Fruit fly (Drosophila melanogaster) whole organism, embryonic: ENCODE data around the gene CG5541.

Source experiments
- ATbp ChIP-seq: fragments of 200-800 bp; sonication (Bioruptor generic); optimal IDR thresholded peaks from 2 replicates; lab custom pipeline; 2017; ENCODE audit warnings: missing biosample characterization, mild to moderate bottlenecking, missing genetic modification characterization, missing genetic modification reagents
- Bteb2 ChIP-seq: fragments of 200-800 bp; sonication (Bioruptor generic); optimal IDR thresholded peaks from 2 replicates; lab custom pipeline; 2016; ENCODE audit warnings: missing biosample characterization, missing genetic modification characterization
- CG10543 ChIP-seq: fragments of 200-800 bp; sonication (Bioruptor generic); optimal IDR thresholded peaks from 3 replicates; lab custom pipeline; 2017; ENCODE audit warnings: missing biosample characterization, mild to moderate bottlenecking, missing genetic modification characterization, moderate library complexity
- CG11456 ChIP-seq: fragments of 200-800 bp; sonication (Bioruptor generic); IDR thresholded peaks from 3 replicates; pipeline ENCODE4 v1.3.6; 2022; ENCODE audit warnings: missing biosample characterization, missing genetic modification characterization
- CG11696 ChIP-seq: fragments of 200-800 bp; sonication (Bioruptor generic); IDR thresholded peaks from 2 replicates; pipeline ENCODE4 v1.3.6; 2022; ENCODE audit warnings: missing biosample characterization, missing genetic modification characterization
- CG15073 ChIP-seq: fragments of 200-800 bp; sonication (Bioruptor generic); optimal IDR thresholded peaks from 2 replicates; lab custom pipeline; 2016; ENCODE audit warnings: missing biosample characterization, missing genetic modification characterization
- CG15514 ChIP-seq: fragments of 200-800 bp; sonication (Bioruptor generic); optimal IDR thresholded peaks from 3 replicates; lab custom pipeline; 2017; ENCODE audit warnings: missing biosample characterization, missing genetic modification characterization, mild to moderate bottlenecking, moderate library complexity, missing genetic modification reagents
- CG15696 ChIP-seq: fragments of 200-800 bp; sonication (Bioruptor generic); optimal IDR thresholded peaks from 2 replicates; lab custom pipeline; 2019; ENCODE audit warnings: missing biosample characterization, mild to moderate bottlenecking, missing genetic modification characterization, moderate library complexity
- CG18599 ChIP-seq: fragments of 200-800 bp; sonication (Bioruptor generic); optimal IDR thresholded peaks from 3 replicates; lab custom pipeline; 2017; ENCODE audit warnings: missing biosample characterization, missing genetic modification characterization, mild to moderate bottlenecking, moderate library complexity, missing genetic modification reagents
- CG2889 ChIP-seq: fragments of 200-800 bp; sonication (Bioruptor generic); IDR thresholded peaks from 3 replicates; pipeline ENCODE4 v1.3.6; 2022; ENCODE audit warnings: missing biosample characterization, missing genetic modification characterization
- CG31441 ChIP-seq: fragments of 200-800 bp; sonication (Bioruptor generic); IDR thresholded peaks from 2 replicates; pipeline ENCODE4 v1.3.6; 2022; ENCODE audit warnings: missing biosample characterization, missing genetic modification characterization
- CG34376 ChIP-seq: fragments of 200-800 bp; sonication (Bioruptor generic); optimal IDR thresholded peaks from 2 replicates; lab custom pipeline; 2018; ENCODE audit warnings: missing biosample characterization, mild to moderate bottlenecking, missing genetic modification characterization
- CG3726 ChIP-seq: fragments of 200-800 bp; sonication (Bioruptor generic); IDR thresholded peaks from 3 replicates; pipeline ENCODE4, ENCODE4 v1.3.6; 2022; ENCODE audit warnings: missing biosample characterization, missing genetic modification characterization
- D ChIP-seq, 2 experiments: fragments of 200-800 bp in 1 of 2; fragments of >200 bp in 1 of 2; sonication (Bioruptor generic) in 1 of 2; optimal IDR thresholded peaks; 2 replicates in 1 of 2; 3 replicates in 1 of 2; lab custom pipeline; 2017; ENCODE audit warnings: mild to moderate bottlenecking in 1 of 2, missing biosample characterization in 1 of 2, missing genetic modification characterization in 1 of 2, missing genetic modification reagents in 1 of 2
- Dbx ChIP-seq: fragments of 200-800 bp; sonication (Bioruptor generic); IDR thresholded peaks from 3 replicates; pipeline ENCODE4 v1.3.6; 2022; ENCODE audit warnings: missing biosample characterization, missing genetic modification characterization
- Dfd ChIP-seq, 2 experiments: fragments of >200 bp; optimal IDR thresholded peaks; 2 replicates each; lab custom pipeline; 2017; ENCODE audit warnings: missing biosample characterization in 2 of 2, missing genetic modification characterization in 2 of 2
- Drgx ChIP-seq: fragments of 200-800 bp; sonication (Bioruptor generic); IDR thresholded peaks from 2 replicates; pipeline ENCODE4 v1.3.6; 2022; ENCODE audit warnings: missing biosample characterization, missing genetic modification characterization
- HLH54F ChIP-seq: fragments of 200-800 bp; sonication (Bioruptor generic); optimal IDR thresholded peaks from 3 replicates; lab custom pipeline; 2016; ENCODE audit warnings: missing biosample characterization, missing genetic modification characterization
- Hmr ChIP-seq: fragments of 200-800 bp; sonication (Bioruptor generic); optimal IDR thresholded peaks from 3 replicates; lab custom pipeline; 2017; ENCODE audit warnings: mild to moderate bottlenecking, missing biosample characterization, missing genetic modification reagents, missing genetic modification characterization
- Hr78 ChIP-seq, 2 experiments: fragments of 200-800 bp in 1 of 2; fragments of >200 bp in 1 of 2; sonication (Bioruptor generic) in 1 of 2; optimal IDR thresholded peaks; 2 replicates each; lab custom pipeline; 2017 to 2019; ENCODE audit warnings: missing biosample characterization in 2 of 2, missing genetic modification characterization in 2 of 2, mild to moderate bottlenecking in 1 of 2, moderate library complexity in 1 of 2
- Med ChIP-seq: fragments of 200-800 bp; sonication (Bioruptor generic); peaks from one replicate; lab custom pipeline; 2016; ENCODE audit warnings: missing biosample characterization, missing genetic modification characterization, mild to moderate bottlenecking, inconsistent platforms, moderate library complexity
- Nf-YB ChIP-seq: fragments of 200-800 bp; sonication (Bioruptor generic); optimal IDR thresholded peaks from 3 replicates; lab custom pipeline; 2019; ENCODE audit warnings: missing biosample characterization, mild to moderate bottlenecking, missing genetic modification characterization, moderate library complexity
- Pdp1 ChIP-seq, 2 experiments: fragments of 200-800 bp; sonication (Bioruptor generic); optimal IDR thresholded peaks; 3 replicates each; lab custom pipeline; 2016; ENCODE audit warnings: missing biosample characterization in 2 of 2, missing genetic modification characterization in 2 of 2, mild to moderate bottlenecking in 1 of 2, moderate library complexity in 1 of 2
- Poxn ChIP-seq: fragments of 200-800 bp; sonication (Bioruptor generic); IDR thresholded peaks from 2 replicates; pipeline ENCODE4 v1.3.6; 2022; ENCODE audit warnings: missing biosample characterization, missing genetic modification characterization
- Rfx ChIP-seq: fragments of 200-800 bp; sonication (Bioruptor generic); IDR thresholded peaks from 2 replicates; pipeline ENCODE4 v1.3.6; 2022; ENCODE audit warnings: missing biosample characterization, missing genetic modification characterization
- Six4 ChIP-seq: fragments of 200-800 bp; sonication (Bioruptor generic); optimal IDR thresholded peaks from 2 replicates; lab custom pipeline; 2016; ENCODE audit warnings: missing biosample characterization, missing genetic modification characterization
- Usf ChIP-seq: fragments of 200-800 bp; sonication (Bioruptor generic); optimal IDR thresholded peaks from 2 replicates; lab custom pipeline; 2017; ENCODE audit warnings: missing genotype, missing biosample characterization, missing genetic modification characterization
- ac ChIP-seq: fragments of 200-800 bp; sonication (Bioruptor generic); optimal IDR thresholded peaks from 3 replicates; lab custom pipeline; 2017; ENCODE audit warnings: missing biosample characterization, mild to moderate bottlenecking, missing genetic modification characterization
- al ChIP-seq: fragments of 200-800 bp; sonication (Bioruptor generic); IDR thresholded peaks from 2 replicates; pipeline ENCODE4 v1.3.6; 2022; ENCODE audit warnings: missing biosample characterization, missing genetic modification characterization
- btn ChIP-seq: fragments of 200-800 bp; sonication (Bioruptor generic); optimal IDR thresholded peaks from 2 replicates; lab custom pipeline; 2016; ENCODE audit warnings: missing biosample characterization, missing genetic modification characterization
- crol ChIP-seq: fragments of 200-800 bp; sonication (Bioruptor generic); IDR thresholded peaks from 2 replicates; pipeline ENCODE4 v1.3.6; 2022; ENCODE audit warnings: missing biosample characterization, missing genetic modification characterization
- ftz-f1 ChIP-seq: fragments of 200-800 bp; sonication (Bioruptor generic); optimal IDR thresholded peaks from 2 replicates; lab custom pipeline; 2016; ENCODE audit warnings: missing biosample characterization, missing genetic modification characterization
- grn ChIP-seq: fragments of 200-800 bp; sonication (Bioruptor generic); optimal IDR thresholded peaks from 3 replicates; lab custom pipeline; 2017; ENCODE audit warnings: missing biosample characterization, missing genetic modification characterization
- gro ChIP-seq: fragments of 200-800 bp; sonication (Bioruptor generic); optimal IDR thresholded peaks from 2 replicates; lab custom pipeline; 2016; ENCODE audit warnings: missing biosample characterization, missing genetic modification characterization
- gt ChIP-seq: fragments of 200-800 bp; sonication (Bioruptor generic); IDR thresholded peaks from 2 replicates; pipeline ENCODE4 v1.3.6; 2022; ENCODE audit warnings: missing biosample characterization, missing genetic modification characterization
- jigr1 ChIP-seq: fragments of 200-800 bp; sonication (Bioruptor generic); IDR thresholded peaks from 3 replicates; pipeline ENCODE4 v1.3.6; 2022; ENCODE audit warnings: missing biosample characterization, missing genetic modification characterization
- lbe ChIP-seq: fragments of 200-800 bp; sonication (Bioruptor generic); optimal IDR thresholded peaks from 2 replicates; lab custom pipeline; 2016; ENCODE audit warnings: missing biosample characterization, mild to moderate bottlenecking, missing genetic modification characterization
- mirr ChIP-seq: fragments of 200-800 bp; sonication (Bioruptor generic); optimal IDR thresholded peaks from 3 replicates; lab custom pipeline; 2018; ENCODE audit warnings: missing biosample characterization, mild to moderate bottlenecking, missing genetic modification characterization
- nom ChIP-seq: fragments of 200-800 bp; sonication (Bioruptor generic); optimal IDR thresholded peaks from 2 replicates; lab custom pipeline; 2017; ENCODE audit warnings: missing biosample characterization, missing genetic modification characterization, mild to moderate bottlenecking, moderate library complexity, missing genetic modification reagents
- p53 ChIP-seq: fragments of 200-800 bp; sonication (Bioruptor generic); optimal IDR thresholded peaks from 2 replicates; lab custom pipeline; 2016; ENCODE audit warnings: missing biosample characterization, missing genetic modification characterization
- pan ChIP-seq, 4 experiments: fragments of >200 bp in 3 of 4; fragments of 200-800 bp in 1 of 4; sonication (Bioruptor generic) in 1 of 4; optimal IDR thresholded peaks in 3 of 4; IDR thresholded peaks in 1 of 4; 2 replicates each; pipeline versions ENCODE4 v1.3.6 to Lab custom; 2017 to 2022; ENCODE audit warnings: missing biosample characterization in 2 of 4, missing genetic modification characterization in 2 of 4, mixed read lengths in 1 of 4
- ranshi ChIP-seq: fragments of 200-800 bp; sonication (Bioruptor generic); IDR thresholded peaks from 2 replicates; pipeline ENCODE4 v1.3.6; 2022; ENCODE audit warnings: missing biosample characterization, missing genetic modification characterization
- sens ChIP-seq: fragments of 200-800 bp; sonication (Bioruptor generic); peaks from one replicate; lab custom pipeline; 2016; ENCODE audit warnings: missing biosample characterization, missing genetic modification characterization
- sob ChIP-seq: fragments of 200-800 bp; sonication (Bioruptor generic); IDR thresholded peaks from 2 replicates; pipeline ENCODE4 v1.3.6; 2022; ENCODE audit warnings: missing biosample characterization, missing genetic modification characterization
- ssp ChIP-seq: fragments of 200-800 bp; sonication (Bioruptor generic); IDR thresholded peaks from 2 replicates; pipeline ENCODE4 v1.3.6; 2022; ENCODE audit warnings: missing biosample characterization, missing genetic modification characterization
- stc ChIP-seq: fragments of 200-800 bp; sonication (Bioruptor generic); IDR thresholded peaks from 2 replicates; pipeline ENCODE4 v1.3.6; 2022; ENCODE audit warnings: missing biosample characterization, missing genetic modification characterization
- sug ChIP-seq: fragments of 200-800 bp; optimal IDR thresholded peaks from 2 replicates; lab custom pipeline; 2019; ENCODE audit warnings: missing biosample characterization, mild to moderate bottlenecking, missing genetic modification characterization, moderate library complexity
- tna ChIP-seq: fragments of 200-800 bp; sonication (Bioruptor generic); IDR thresholded peaks from 2 replicates; pipeline ENCODE4 v1.3.6; 2022; ENCODE audit warnings: missing biosample characterization, missing genetic modification characterization; ENCODE audit not compliant: partially characterized antibody
- unc-4 ChIP-seq: fragments of 200-800 bp; sonication (Bioruptor generic); IDR thresholded peaks from 2 replicates; pipeline ENCODE4 v1.3.6; 2022; ENCODE audit warnings: missing biosample characterization, missing genetic modification characterization; ENCODE audit not compliant: partially characterized antibody

CG5541 gene

DNA sequence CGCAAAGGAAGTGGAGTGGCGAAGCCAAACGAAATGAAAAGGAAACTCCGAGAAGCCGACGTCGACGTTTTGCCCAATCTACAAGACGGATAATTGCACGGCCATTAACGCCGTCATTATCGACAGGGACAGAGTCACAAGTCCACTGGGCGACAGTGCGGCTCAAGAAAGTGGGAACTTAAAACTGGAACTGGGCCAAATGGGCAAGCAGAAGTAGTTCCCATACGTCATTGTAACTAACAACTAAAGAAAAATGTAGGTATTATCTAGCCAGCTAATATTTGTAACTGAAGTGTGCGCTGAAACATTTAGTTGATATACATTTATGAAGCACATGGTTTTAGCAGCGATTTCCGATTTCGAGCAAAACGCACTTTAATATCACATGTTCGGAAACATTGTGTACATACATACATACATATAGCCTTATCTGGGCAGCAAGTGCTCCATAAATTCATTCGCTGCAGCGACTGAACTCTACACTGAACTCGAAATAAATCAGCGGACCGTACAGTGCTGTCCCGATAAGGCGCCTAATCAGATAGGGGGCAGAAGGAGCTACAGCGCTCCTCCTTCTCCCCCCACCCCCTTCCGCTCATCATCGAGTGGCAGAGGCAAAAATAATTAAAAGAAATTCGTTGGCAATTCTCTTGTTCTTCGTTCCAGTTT lies 27.0 kb downstream of the CG5541 start:
- no peak for TF ChIP-seq btn (GFP tag; lab: Kevin White, UChicago)
- TF ChIP-seq grn (GFP tag; lab: Kevin White, UChicago), result peak; percentile 62
- no peak for TF ChIP-seq Bteb2 (GFP tag; lab: Kevin White, UChicago)
- TF ChIP-seq Med (GFP tag; lab: Kevin White, UChicago), result peak; percentile 2
- TF ChIP-seq Drgx, result peak; percentile 42; the same call in 1 of the 2 replicates
- TF ChIP-seq Poxn, result no peak
- TF ChIP-seq CG10543 (GFP tag; lab: Kevin White, UChicago), result peak; percentile 18
- TF ChIP-seq CG11696 (GFP tag; lab: Robert Waterston, UW), result peak; percentile 34; the same call in 1 of the 2 replicates
- no peak for TF ChIP-seq ssp (GFP tag; lab: Robert Waterston, UW)
- TF ChIP-seq jigr1 (GFP tag; lab: Robert Waterston, UW), result no peak
- TF ChIP-seq pan (optimal IDR thresholded peaks at IDR 0.05; lab: Kevin White, UChicago), result no peak
- no peak for TF ChIP-seq pan (GFP tag; optimal IDR thresholded peaks at IDR 0.05 in 1 of 2, IDR thresholded peaks at IDR 0.05 in 1 of 2)
- TF ChIP-seq tna (GFP tag; lab: Robert Waterston, UW), result no peak
- TF ChIP-seq ranshi, result no peak
- no peak for TF ChIP-seq CG11456 (GFP tag; lab: Robert Waterston, UW)
- TF ChIP-seq CG2889 (GFP tag; lab: Robert Waterston, UW), result no peak
- peak; percentile 28; the same call in 1 of the 2 replicates for TF ChIP-seq Rfx (GFP tag; lab: Robert Waterston, UW)
- TF ChIP-seq CG34376, result peak; percentile 31
- TF ChIP-seq CG15073 (GFP tag; lab: Kevin White, UChicago), result peak; percentile 58
- no peak for TF ChIP-seq p53
- no peak for TF ChIP-seq ATbp (GFP tag; lab: Kevin White, UChicago)
- peak; percentile 43 for TF ChIP-seq mirr (GFP tag; lab: Kevin White, UChicago)
- TF ChIP-seq CG31441, result no peak
- no peak for TF ChIP-seq stc (GFP tag; lab: Robert Waterston, UW)
- no peak for TF ChIP-seq Six4
- peak; percentile 64 for TF ChIP-seq sens (GFP tag; lab: Kevin White, UChicago)
- no peak for TF ChIP-seq Dfd (GFP tag; optimal IDR thresholded peaks at IDR 0.05; lab: Kevin White, UChicago)
- peak; percentile 15 for TF ChIP-seq sug (tag; lab: Kevin White, UChicago)
- no peak for TF ChIP-seq ftz-f1 (GFP tag; lab: Kevin White, UChicago)
- TF ChIP-seq Hr78 (GFP tag; optimal IDR thresholded peaks at IDR 0.05; lab: Kevin White, UChicago), result peak in 1 of 2 experiments; percentile 46
- no peak for TF ChIP-seq Usf (GFP tag; lab: Kevin White, UChicago)
- TF ChIP-seq ac, result no peak
- no peak for TF ChIP-seq gt (GFP tag; lab: Robert Waterston, UW)
- peak; percentile 1 for TF ChIP-seq CG15514
- TF ChIP-seq unc-4, result no peak
- no peak for TF ChIP-seq Pdp1 (GFP tag; optimal IDR thresholded peaks at IDR 0.05; lab: Kevin White, UChicago)
- peak; percentile 25; the same call in 1 of the 3 replicates for TF ChIP-seq Dbx (GFP tag; lab: Robert Waterston, UW)
- TF ChIP-seq gro (GFP tag; lab: Kevin White, UChicago), result no peak
- TF ChIP-seq CG18599 (GFP tag; lab: Kevin White, UChicago), result peak; percentile 31
- TF ChIP-seq Hmr (GFP tag; lab: Kevin White, UChicago), result peak; percentile 3
- TF ChIP-seq lbe (GFP tag; lab: Kevin White, UChicago), result peak; percentile 29
- TF ChIP-seq Nf-YB (GFP tag; lab: Kevin White, UChicago), result no peak
- TF ChIP-seq D (optimal IDR thresholded peaks at IDR 0.05; lab: Kevin White, UChicago), result no peak
- no peak for TF ChIP-seq D (GFP tag; optimal IDR thresholded peaks at IDR 0.05; lab: Kevin White, UChicago)
- TF ChIP-seq CG3726 (GFP tag; lab: Robert Waterston, UW), result no peak
- TF ChIP-seq CG15696, result no peak
- peak; percentile 4; the same call in 1 of the 2 replicates for TF ChIP-seq al
- peak; percentile 88 for TF ChIP-seq nom
- peak; percentile 49; the same call in 1 of the 2 replicates for TF ChIP-seq sob (GFP tag; lab: Robert Waterston, UW)
- TF ChIP-seq HLH54F, result no peak
- TF ChIP-seq crol (GFP tag; lab: Robert Waterston, UW), result peak; percentile 77
